Worm (Caenorhabditis elegans) whole organism, L3 larva: ENCODE results near the gene arrd-10.

ENCODE experiments used
- R02D3.7 ChIP-seq: fragments of 150-350 bp; optimal IDR thresholded peaks from 2 replicates; lab custom pipeline; 2014; ENCODE audit warnings: missing biosample characterization, missing genetic modification characterization
- ZK546.5 ChIP-seq: sonication (generic microtip); optimal IDR thresholded peaks from 2 replicates; lab custom pipeline; 2017; ENCODE audit warnings: missing biosample characterization, missing genetic modification characterization
- aly-2 ChIP-seq: fragments of 150-350 bp; optimal IDR thresholded peaks from 2 replicates; lab custom pipeline; 2014; ENCODE audit warnings: missing biosample characterization, missing genetic modification characterization
- ceh-16 ChIP-seq: sonication (generic microtip); optimal IDR thresholded peaks from 2 replicates; lab custom pipeline; 2017; ENCODE audit warnings: missing biosample characterization, missing genetic modification characterization
- ceh-28 ChIP-seq: fragments of 150-350 bp; optimal IDR thresholded peaks from 2 replicates; lab custom pipeline; 2014; ENCODE audit warnings: missing biosample characterization, missing genetic modification reagents, missing genetic modification characterization
- ceh-82 ChIP-seq: fragments of 150-350 bp; optimal IDR thresholded peaks from 2 replicates; lab custom pipeline; 2014; ENCODE audit warnings: missing biosample characterization, missing genetic modification characterization
- ceh-9 ChIP-seq: sonication (generic microtip); optimal IDR thresholded peaks from 2 replicates; lab custom pipeline; 2018; ENCODE audit warnings: missing biosample characterization, missing genetic modification characterization
- daf-12 ChIP-seq: fragments of 150-350 bp; optimal IDR thresholded peaks from 2 replicates; lab custom pipeline; 2014; ENCODE audit warnings: missing biosample characterization, missing genetic modification reagents, missing genetic modification characterization
- egl-27 ChIP-seq: sonication (generic microtip); optimal IDR thresholded peaks from 4 replicates; lab custom pipeline; 2017; ENCODE audit warnings: missing biosample characterization, missing genetic modification reagents, missing genetic modification characterization
- elt-1 ChIP-seq: fragments of 150-350 bp; optimal IDR thresholded peaks from 2 replicates; lab custom pipeline; 2014; ENCODE audit warnings: missing biosample characterization, missing genetic modification characterization
- elt-2 ChIP-seq: sonication (generic microtip); optimal IDR thresholded peaks from 2 replicates; lab custom pipeline; 2016; ENCODE audit warnings: missing genetic modification reagents, mild to moderate bottlenecking, missing genetic modification characterization, missing compliant biosample characterization
- elt-3 ChIP-seq, 3 experiments: fragments of 150-350 bp in 1 of 3; sonication (generic microtip) in 2 of 3; optimal IDR thresholded peaks; 2 replicates in 2 of 3; 4 replicates in 1 of 3; lab custom pipeline; 2014 to 2017; ENCODE audit warnings: missing biosample characterization in 3 of 3, missing genetic modification characterization in 3 of 3
- eor-1 ChIP-seq, 2 experiments: fragments of 150-350 bp; optimal IDR thresholded peaks; 2 replicates each; lab custom pipeline; 2014 to 2018; ENCODE audit warnings: missing biosample characterization in 2 of 2, missing genetic modification characterization in 2 of 2
- fkh-2 ChIP-seq: fragments of 150-350 bp; optimal IDR thresholded peaks from 2 replicates; lab custom pipeline; 2014; ENCODE audit warnings: missing biosample characterization, missing genetic modification reagents, missing genetic modification characterization
- hmg-11 ChIP-seq: sonication (generic microtip); optimal IDR thresholded peaks from 2 replicates; lab custom pipeline; 2016; ENCODE audit warnings: missing genetic modification characterization, missing compliant biosample characterization
- jun-1 ChIP-seq: fragments of 150-350 bp; optimal IDR thresholded peaks from 2 replicates; lab custom pipeline; 2014; ENCODE audit warnings: missing biosample characterization, missing genetic modification reagents, missing genetic modification characterization
- lin-15B ChIP-seq: fragments of 150-350 bp; optimal IDR thresholded peaks from 2 replicates; lab custom pipeline; 2014; ENCODE audit warnings: missing biosample characterization, missing genetic modification characterization
- lin-39 ChIP-seq: fragments of 150-350 bp; optimal IDR thresholded peaks from 2 replicates; lab custom pipeline; 2018; ENCODE audit warnings: missing biosample characterization, missing genetic modification reagents, missing genetic modification characterization
- lsy-12 ChIP-seq: sonication (generic microtip); optimal IDR thresholded peaks from 2 replicates; lab custom pipeline; 2016; ENCODE audit warnings: mild to moderate bottlenecking, missing genetic modification characterization, missing compliant biosample characterization
- mdl-1 ChIP-seq: fragments of 150-350 bp; optimal IDR thresholded peaks from 2 replicates; lab custom pipeline; 2014; ENCODE audit warnings: missing biosample characterization, missing genetic modification characterization
- mml-1 ChIP-seq: fragments of 150-350 bp; sonication (generic microtip); optimal IDR thresholded peaks from 3 replicates; lab custom pipeline; 2014; ENCODE audit warnings: missing biosample characterization, missing genetic modification characterization
- nfya-1 ChIP-seq: sonication (generic microtip); optimal IDR thresholded peaks from 2 replicates; lab custom pipeline; 2017; ENCODE audit warnings: missing genetic modification characterization, mild to moderate bottlenecking, missing compliant biosample characterization, antibody characterized with exemption, moderate library complexity; ENCODE audit not compliant: insufficient read depth
- nhr-11 ChIP-seq: fragments of 150-350 bp; optimal IDR thresholded peaks from 2 replicates; lab custom pipeline; 2014; ENCODE audit warnings: missing biosample characterization, missing genetic modification characterization
- nhr-12 ChIP-seq: fragments of 150-350 bp; optimal IDR thresholded peaks from 2 replicates; lab custom pipeline; 2014; ENCODE audit warnings: missing biosample characterization, missing genetic modification characterization
- nhr-23 ChIP-seq: fragments of 150-350 bp; optimal IDR thresholded peaks from 2 replicates; lab custom pipeline; 2014; ENCODE audit warnings: missing biosample characterization, missing genetic modification reagents, missing genetic modification characterization
- nhr-237 ChIP-seq: fragments of 150-350 bp; optimal IDR thresholded peaks from 2 replicates; lab custom pipeline; 2014; ENCODE audit warnings: missing biosample characterization, missing genetic modification characterization
- nhr-25 ChIP-seq: sonication (generic microtip); optimal IDR thresholded peaks from 2 replicates; lab custom pipeline; 2017; ENCODE audit warnings: missing biosample characterization, missing genetic modification characterization
- nhr-43 ChIP-seq: sonication (generic microtip); optimal IDR thresholded peaks from 2 replicates; lab custom pipeline; 2016; ENCODE audit warnings: mild to moderate bottlenecking, missing genetic modification characterization, missing compliant biosample characterization; ENCODE audit not compliant: poor library complexity, severe bottlenecking
- nhr-76 ChIP-seq: fragments of 150-350 bp; sonication (generic microtip); optimal IDR thresholded peaks from 5 replicates; lab custom pipeline; 2014; ENCODE audit warnings: missing biosample characterization, missing genetic modification characterization
- nhr-77 ChIP-seq: fragments of 150-350 bp; optimal IDR thresholded peaks from 2 replicates; lab custom pipeline; 2014; ENCODE audit warnings: missing biosample characterization, missing genetic modification characterization
- pha-4 ChIP-seq: fragments of 150-350 bp; optimal IDR thresholded peaks from 2 replicates; lab custom pipeline; 2014; ENCODE audit warnings: missing biosample characterization, missing genetic modification reagents, missing genetic modification characterization
- pqm-1 ChIP-seq: fragments of 150-350 bp; optimal IDR thresholded peaks from 2 replicates; lab custom pipeline; 2017; ENCODE audit warnings: missing biosample characterization, missing genetic modification characterization, inconsistent platforms
- sea-2 ChIP-seq: fragments of 150-350 bp; sonication (generic microtip); optimal IDR thresholded peaks from 4 replicates; lab custom pipeline; 2014; ENCODE audit warnings: missing biosample characterization, missing genetic modification reagents, missing genetic modification characterization
- skn-1 ChIP-seq: fragments of 150-350 bp; optimal IDR thresholded peaks from 2 replicates; lab custom pipeline; 2014; ENCODE audit warnings: missing biosample characterization, missing genetic modification characterization
- snpc-4 ChIP-seq: fragments of 150-350 bp; optimal IDR thresholded peaks from 2 replicates; lab custom pipeline; 2014; ENCODE audit warnings: missing biosample characterization, missing genetic modification characterization
- tbx-2 ChIP-seq: sonication (generic microtip); optimal IDR thresholded peaks from 2 replicates; lab custom pipeline; 2016; ENCODE audit warnings: mild to moderate bottlenecking, missing genetic modification characterization, missing compliant biosample characterization
- unc-39 ChIP-seq: sonication (generic microtip); optimal IDR thresholded peaks from 4 replicates; lab custom pipeline; 2017; ENCODE audit warnings: missing biosample characterization, missing genetic modification characterization
- unc-62 ChIP-seq: fragments of 150-350 bp; sonication (generic microtip); optimal IDR thresholded peaks from 4 replicates; lab custom pipeline; 2014; ENCODE audit warnings: missing biosample characterization, missing genetic modification reagents, missing genetic modification characterization
- zag-1 ChIP-seq: fragments of 150-350 bp; optimal IDR thresholded peaks from 2 replicates; lab custom pipeline; 2014; ENCODE audit warnings: missing biosample characterization, missing genetic modification characterization
- ztf-11 ChIP-seq: fragments of 150-350 bp; optimal IDR thresholded peaks from 2 replicates; lab custom pipeline; 2014; ENCODE audit warnings: missing biosample characterization, missing genetic modification characterization
- ztf-4 ChIP-seq: fragments of 150-350 bp; optimal IDR thresholded peaks from 2 replicates; lab custom pipeline; 2014; ENCODE audit warnings: missing biosample characterization, missing genetic modification characterization

The arrd-10 gene

DNA sequence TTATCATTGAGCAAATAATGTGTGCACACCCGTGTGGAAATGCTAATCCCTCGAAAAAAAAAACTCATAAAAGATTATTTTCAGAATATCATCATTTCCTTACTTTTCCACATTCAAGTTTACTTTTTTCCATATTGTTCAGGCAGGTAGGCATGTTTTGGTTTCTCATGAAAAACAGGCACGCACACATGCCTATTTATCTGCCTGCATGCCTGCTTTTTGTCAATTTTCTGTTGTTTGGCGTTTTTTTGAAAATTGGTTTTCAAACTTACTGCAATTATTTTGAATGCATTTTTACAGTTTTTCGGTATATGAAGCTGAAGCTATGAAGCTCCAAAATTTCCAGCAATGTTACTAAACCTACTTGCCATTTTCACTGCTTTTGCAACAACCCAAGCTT lies 42.0 kb upstream of the arrd-10 start, which contains the start of gene clec-64:
Gene clec-64 (plus strand): TSS at position 301 of the 400 bp plus-strand sequence.
- TF ChIP-seq ztf-11 (tag; lab: Kevin White, UChicago) (no peak), elt-2 (tag; lab: Kevin White, UChicago) (peak; percentile 31)

DNA sequence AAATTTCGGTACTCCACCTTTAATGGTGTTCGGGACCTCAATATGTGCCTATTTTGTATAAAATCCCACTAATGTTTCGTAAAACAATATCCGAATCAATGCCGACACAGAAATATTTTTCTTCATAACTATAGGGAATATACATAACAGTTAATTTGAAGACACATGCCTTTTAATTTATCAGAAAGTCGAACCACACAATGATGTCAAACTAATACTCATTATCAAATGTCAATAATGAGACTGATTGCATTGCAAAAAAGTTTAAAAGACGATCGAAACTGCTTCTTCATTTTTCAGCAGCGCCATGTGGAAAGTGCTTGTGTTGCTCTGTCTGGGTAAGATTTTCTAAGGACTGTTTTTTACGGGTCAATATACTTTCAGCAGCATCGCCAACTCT lies 38.9 kb upstream of the arrd-10 start, which contains the start of gene clec-65:
Gene clec-65 (plus strand): TSS at position 301 of the 400 bp plus-strand sequence.
- no peak for TF ChIP-seq tbx-2 (tag; lab: Kevin White, UChicago)
- TF ChIP-seq nhr-23: no peak
- no peak for TF ChIP-seq skn-1
- no peak for TF ChIP-seq ceh-82
- TF ChIP-seq elt-2 (tag; lab: Kevin White, UChicago): peak; percentile 36
- no peak for TF ChIP-seq aly-2
- no peak for TF ChIP-seq daf-12 (tag; lab: Kevin White, UChicago)
- no peak for TF ChIP-seq unc-62 (GFP tag; lab: Kevin White, UChicago)
- TF ChIP-seq ceh-9: no peak
- TF ChIP-seq eor-1 (tag; optimal IDR thresholded peaks at IDR 0.05; lab: Kevin White, UChicago): no peak
- no peak for TF ChIP-seq unc-39 (tag; lab: Kevin White, UChicago)
- TF ChIP-seq elt-3 (tag; optimal IDR thresholded peaks at IDR 0.05; lab: Kevin White, UChicago): no peak
- TF ChIP-seq pha-4 (tag; lab: Kevin White, UChicago): peak; percentile 11
- TF ChIP-seq lin-15B (tag; lab: Kevin White, UChicago): no peak
- TF ChIP-seq nhr-25 (tag; lab: Kevin White, UChicago): no peak
- no peak for TF ChIP-seq lin-39 (tag; lab: Kevin White, UChicago)
- peak; percentile 2 for TF ChIP-seq pqm-1 (tag; lab: Kevin White, UChicago)
- no peak for TF ChIP-seq sea-2
- TF ChIP-seq lsy-12 (tag; lab: Kevin White, UChicago): no peak
- TF ChIP-seq nhr-43 (tag; lab: Kevin White, UChicago): no peak
- TF ChIP-seq hmg-11 (tag; lab: Kevin White, UChicago): no peak
- TF ChIP-seq snpc-4 (tag; lab: Kevin White, UChicago): no peak
- no peak for TF ChIP-seq ceh-28 (tag; lab: Kevin White, UChicago)
- TF ChIP-seq, all 47 proteins: peak for 3

DNA sequence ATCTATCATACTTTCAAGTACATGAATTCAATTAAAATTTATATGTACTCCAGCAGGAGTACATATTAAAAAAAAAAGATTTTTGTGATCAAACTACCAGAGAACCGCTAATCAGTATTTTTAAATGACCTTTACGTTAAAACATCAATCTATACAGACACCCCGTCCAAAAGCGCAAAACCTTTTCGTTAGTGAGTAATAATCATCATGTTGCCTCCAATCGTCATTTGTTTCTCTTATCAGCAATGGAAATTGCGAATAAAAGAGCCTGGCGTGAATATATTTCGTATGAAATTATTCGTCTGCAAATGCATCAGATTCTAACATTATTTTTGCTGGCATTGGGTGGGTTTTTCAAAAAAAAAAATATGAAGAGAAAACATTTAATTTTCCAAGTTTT lies 35.7 kb upstream of the arrd-10 start, which contains the start of gene clec-66:
Gene clec-66 (plus strand): TSS at position 225 of the 400 bp plus-strand sequence.
- no peak for TF ChIP-seq aly-2
- TF ChIP-seq ceh-16: no peak
- TF ChIP-seq elt-2 (tag; lab: Kevin White, UChicago): peak; percentile 27
- peak; percentile 18 for TF ChIP-seq pqm-1 (tag; lab: Kevin White, UChicago)

DNA sequence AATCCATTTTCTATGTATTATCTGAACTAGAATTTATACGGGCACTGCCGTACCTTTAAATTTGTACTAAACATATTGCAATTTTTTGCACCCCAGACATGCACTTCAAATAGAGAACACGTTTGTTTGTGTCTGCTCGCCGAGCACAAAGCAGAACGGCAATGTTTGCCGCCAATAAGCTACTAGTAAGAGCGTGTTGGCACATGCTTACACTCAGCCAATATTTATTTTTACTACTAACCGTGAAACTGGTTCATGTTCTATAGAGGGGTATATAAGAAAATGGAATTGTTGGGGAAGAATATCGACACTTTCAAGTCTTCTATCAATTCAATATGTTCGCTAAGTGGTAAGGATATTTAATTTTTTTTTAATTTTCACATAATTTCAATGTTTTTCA lies 32.8 kb upstream of the arrd-10 start, which contains the start of gene nspb-11:
Gene nspb-11 (plus strand): TSS at position 301 of the 400 bp plus-strand sequence.
- TF ChIP-seq ztf-4 (tag; lab: Kevin White, UChicago): no peak
- no peak for TF ChIP-seq ceh-28 (tag; lab: Kevin White, UChicago)
- TF ChIP-seq mml-1: no peak
- no peak for TF ChIP-seq nhr-76 (tag; lab: Kevin White, UChicago)
- no peak for TF ChIP-seq nhr-12 (tag; lab: Kevin White, UChicago)
- TF ChIP-seq elt-1 (tag; lab: Kevin White, UChicago): no peak
- TF ChIP-seq ztf-11 (tag; lab: Kevin White, UChicago): no peak
- TF ChIP-seq fkh-2: no peak
- no peak for TF ChIP-seq sea-2
- TF ChIP-seq nfya-1 (tag; lab: Kevin White, UChicago): no peak
- TF ChIP-seq nhr-77 (tag; lab: Kevin White, UChicago): no peak
- TF ChIP-seq R02D3.7: no peak
- TF ChIP-seq elt-2 (tag; lab: Kevin White, UChicago): no peak
- TF ChIP-seq ceh-9: no peak

DNA sequence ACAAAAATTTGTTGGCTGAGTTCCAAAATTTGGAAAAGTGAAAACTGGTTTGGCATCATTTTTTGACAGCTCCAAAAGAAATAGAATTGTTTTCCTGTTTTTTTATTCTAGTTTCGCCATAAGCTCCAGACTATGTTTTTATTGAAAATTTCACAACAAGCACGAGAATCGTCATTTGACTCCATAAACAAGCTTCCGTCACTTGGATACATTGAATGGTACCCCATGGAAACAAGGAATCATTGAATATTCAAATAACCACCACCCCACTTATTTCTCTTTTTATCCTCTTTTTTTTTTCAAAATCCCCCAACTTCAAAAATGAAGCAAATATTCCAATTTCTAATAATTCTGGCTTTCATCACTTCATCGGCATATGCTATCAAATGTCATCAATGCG lies 31.1 kb upstream of the arrd-10 start, which contains the start of gene ddn-2:
Gene ddn-2 (plus strand): TSS at position 301 of the 400 bp plus-strand sequence.
- TF ChIP-seq mdl-1 (tag; lab: Kevin White, UChicago) (no peak), nhr-43 (tag; lab: Kevin White, UChicago) (no peak), daf-12 (tag; lab: Kevin White, UChicago) (no peak), ZK546.5 (tag; lab: Kevin White, UChicago) (no peak), lin-15B (tag; lab: Kevin White, UChicago) (no peak), ztf-11 (tag; lab: Kevin White, UChicago) (no peak), tbx-2 (tag; lab: Kevin White, UChicago) (no peak), egl-27 (no peak), elt-3 (tag; optimal IDR thresholded peaks at IDR 0.05; lab: Kevin White, UChicago) (no peak), jun-1 (tag; lab: Kevin White, UChicago) (no peak), nhr-11 (tag; lab: Kevin White, UChicago) (no peak), fkh-2 (no peak), unc-39 (tag; lab: Kevin White, UChicago) (no peak), nhr-12 (tag; lab: Kevin White, UChicago) (no peak), zag-1 (no peak), unc-62 (GFP tag; lab: Kevin White, UChicago) (no peak), nhr-23 (no peak), nhr-237 (no peak)
